Worm (Caenorhabditis elegans) whole organism, L4 larva: ENCODE results near the gene hcp-2.

Source experiments
- D1046.2 ChIP-seq: fragments of 200-800 bp; sonication (Bioruptor generic); IDR thresholded peaks from 2 replicates; pipeline ENCODE4 v1.3.6; 2022; ENCODE audit warnings: missing genetic modification characterization, missing compliant biosample characterization
- F49E8.2 ChIP-seq: sonication (generic microtip); optimal IDR thresholded peaks from 2 replicates; lab custom pipeline; 2016; ENCODE audit warnings: missing compliant biosample characterization, mild to moderate bottlenecking, missing genetic modification characterization, borderline replicate concordance
- R02D3.7 ChIP-seq: fragments of 150-350 bp; sonication (generic microtip); optimal IDR thresholded peaks from 3 replicates; lab custom pipeline; 2014; ENCODE audit warnings: missing biosample characterization, missing genetic modification characterization
- T26A8.4 ChIP-seq: fragments of 200-800 bp; sonication (Bioruptor generic); IDR thresholded peaks from 2 replicates; pipeline ENCODE4 v1.3.6; 2022; ENCODE audit warnings: missing genetic modification characterization, missing compliant biosample characterization
- aly-2 ChIP-seq: sonication (generic microtip); optimal IDR thresholded peaks from 2 replicates; lab custom pipeline; 2018; ENCODE audit warnings: missing biosample characterization, missing genetic modification characterization
- arid-1 ChIP-seq: fragments of 200-800 bp; sonication (Bioruptor generic); conservative IDR thresholded peaks from 2 replicates; pipeline ENCODE4 v1.3.6; 2022; ENCODE audit warnings: missing genetic modification reagents, missing genetic modification characterization, missing compliant biosample characterization
- ceh-32 ChIP-seq: sonication (generic microtip); optimal IDR thresholded peaks from 2 replicates; lab custom pipeline; 2016; ENCODE audit warnings: mild to moderate bottlenecking, missing genetic modification characterization, missing compliant biosample characterization; ENCODE audit not compliant: poor library complexity
- ceh-44 ChIP-seq: fragments of 200-800 bp; sonication (Bioruptor generic); IDR thresholded peaks from 2 replicates; pipeline ENCODE4 v1.3.6; 2022; ENCODE audit warnings: missing genetic modification reagents, missing genetic modification characterization, missing compliant biosample characterization
- cey-2 ChIP-seq: sonication (generic microtip); optimal IDR thresholded peaks from 3 replicates; lab custom pipeline; 2017; ENCODE audit warnings: missing genetic modification characterization, mild to moderate bottlenecking, missing compliant biosample characterization, antibody characterized with exemption, borderline replicate concordance; ENCODE audit not compliant: insufficient read depth
- ctbp-1 ChIP-seq: fragments of 200-800 bp; sonication (Bioruptor generic); IDR thresholded peaks from 2 replicates; pipeline ENCODE4 v1.3.6; 2022; ENCODE audit warnings: missing genetic modification reagents, missing genetic modification characterization, missing compliant biosample characterization
- daf-16 ChIP-seq, 3 experiments: sonication (generic microtip); optimal IDR thresholded peaks; 2 replicates each; lab custom pipeline; 2016 to 2017; ENCODE audit warnings: missing genetic modification characterization in 3 of 3, missing genetic modification reagents in 3 of 3, mild to moderate bottlenecking in 2 of 3, missing compliant biosample characterization in 2 of 3, missing biosample characterization in 1 of 3, moderate library complexity in 1 of 3
- dmd-9 ChIP-seq: fragments of 200-800 bp; sonication (Bioruptor generic); IDR thresholded peaks from 2 replicates; pipeline ENCODE4 v1.3.6; 2022; ENCODE audit warnings: missing genetic modification reagents, missing genetic modification characterization, missing compliant biosample characterization
- egl-43 ChIP-seq: fragments of 200-800 bp; sonication (Bioruptor generic); IDR thresholded peaks from 2 replicates; pipeline ENCODE4 v1.3.6; 2022; ENCODE audit warnings: missing genetic modification reagents, missing genetic modification characterization, missing compliant biosample characterization
- fkh-10 ChIP-seq: fragments of 150-350 bp; optimal IDR thresholded peaks from 2 replicates; lab custom pipeline; 2014; ENCODE audit warnings: missing biosample characterization, missing genetic modification reagents, missing genetic modification characterization
- hmg-1.1 ChIP-seq: fragments of 200-800 bp; sonication (Bioruptor generic); IDR thresholded peaks from 2 replicates; pipeline ENCODE4 v1.3.6; 2022; ENCODE audit warnings: missing genetic modification reagents, missing genetic modification characterization, missing compliant biosample characterization
- lsy-2 ChIP-seq, 2 experiments: fragments of 150-350 bp in 1 of 2; sonication (generic microtip) in 1 of 2; optimal IDR thresholded peaks; 2 replicates each; lab custom pipeline; 2014 to 2017; ENCODE audit warnings: missing biosample characterization in 2 of 2, missing genetic modification characterization in 2 of 2
- madf-5 ChIP-seq, 2 experiments: fragments of 200-800 bp; sonication (Bioruptor generic); IDR thresholded peaks; 2 replicates each; pipeline ENCODE4 v1.3.6; 2022; ENCODE audit warnings: missing compliant biosample characterization in 2 of 2, missing genetic modification characterization in 2 of 2
- mdt-29 ChIP-seq: fragments of 200-800 bp; sonication (Bioruptor generic); IDR thresholded peaks from 2 replicates; pipeline ENCODE4 v1.3.6; 2022; ENCODE audit warnings: missing genetic modification reagents, missing genetic modification characterization, missing compliant biosample characterization
- mxl-2 ChIP-seq: fragments of 200-800 bp; sonication (Bioruptor generic); conservative IDR thresholded peaks from 2 replicates; pipeline ENCODE4 v1.3.6; 2022; ENCODE audit warnings: missing genetic modification reagents, missing genetic modification characterization, missing compliant biosample characterization
- nhr-10 ChIP-seq: fragments of 150-350 bp; optimal IDR thresholded peaks from 2 replicates; lab custom pipeline; 2014; ENCODE audit warnings: missing biosample characterization, missing genetic modification characterization
- nhr-11 ChIP-seq: fragments of 150-350 bp; optimal IDR thresholded peaks from 2 replicates; lab custom pipeline; 2014; ENCODE audit warnings: missing biosample characterization, missing genetic modification characterization
- nhr-237 ChIP-seq: sonication (generic microtip); optimal IDR thresholded peaks from 2 replicates; lab custom pipeline; 2017; ENCODE audit warnings: missing biosample characterization, missing genetic modification characterization
- nhr-25 ChIP-seq: sonication (generic microtip); optimal IDR thresholded peaks from 2 replicates; lab custom pipeline; 2017; ENCODE audit warnings: missing genetic modification characterization, mild to moderate bottlenecking, missing compliant biosample characterization, antibody characterized with exemption, moderate library complexity, borderline replicate concordance; ENCODE audit not compliant: insufficient read depth
- nhr-48 ChIP-seq: sonication (generic microtip); optimal IDR thresholded peaks from 2 replicates; lab custom pipeline; 2016; ENCODE audit warnings: mild to moderate bottlenecking, missing genetic modification characterization, missing compliant biosample characterization
- nhr-6 ChIP-seq: fragments of 150-350 bp; optimal IDR thresholded peaks from 2 replicates; lab custom pipeline; 2014; ENCODE audit warnings: missing biosample characterization, missing genetic modification characterization
- nhr-77 ChIP-seq: fragments of 150-350 bp; optimal IDR thresholded peaks from 2 replicates; lab custom pipeline; 2014; ENCODE audit warnings: missing biosample characterization, missing genetic modification characterization
- php-3 ChIP-seq: fragments of 200-800 bp; sonication (Bioruptor generic); IDR thresholded peaks from 2 replicates; pipeline ENCODE4 v1.3.6; 2022; ENCODE audit warnings: missing genetic modification reagents, missing genetic modification characterization, missing compliant biosample characterization
- saeg-2 ChIP-seq: fragments of 200-800 bp; sonication (Bioruptor generic); IDR thresholded peaks from 2 replicates; pipeline ENCODE4 v1.3.6; 2022; ENCODE audit warnings: missing genetic modification reagents, missing genetic modification characterization, missing compliant biosample characterization
- set-16 ChIP-seq: fragments of 200-800 bp; sonication (Bioruptor generic); IDR thresholded peaks from 2 replicates; pipeline ENCODE4 v1.3.6; 2022; ENCODE audit warnings: missing genetic modification reagents, missing genetic modification characterization, missing compliant biosample characterization
- snpc-1.2 ChIP-seq: fragments of 200-800 bp; sonication (Bioruptor generic); IDR thresholded peaks from 2 replicates; pipeline ENCODE4 v1.3.6; 2022; ENCODE audit warnings: missing genetic modification reagents, missing genetic modification characterization, missing compliant biosample characterization
- spr-1 ChIP-seq: sonication (generic microtip); optimal IDR thresholded peaks from 2 replicates; lab custom pipeline; 2016; ENCODE audit warnings: mild to moderate bottlenecking, missing genetic modification characterization, missing compliant biosample characterization
- unc-39 ChIP-seq: sonication (generic microtip); optimal IDR thresholded peaks from 2 replicates; lab custom pipeline; 2017; ENCODE audit warnings: missing biosample characterization, missing genetic modification characterization
- vab-7 ChIP-seq: fragments of 200-800 bp; sonication (Bioruptor generic); IDR thresholded peaks from 2 replicates; pipeline ENCODE4 v1.3.6; 2022; ENCODE audit warnings: missing genetic modification reagents, missing genetic modification characterization, missing compliant biosample characterization
- zip-2 ChIP-seq: fragments of 150-350 bp; optimal IDR thresholded peaks from 2 replicates; lab custom pipeline; 2014; ENCODE audit warnings: missing biosample characterization, missing genetic modification characterization

hcp-2 gene

DNA sequence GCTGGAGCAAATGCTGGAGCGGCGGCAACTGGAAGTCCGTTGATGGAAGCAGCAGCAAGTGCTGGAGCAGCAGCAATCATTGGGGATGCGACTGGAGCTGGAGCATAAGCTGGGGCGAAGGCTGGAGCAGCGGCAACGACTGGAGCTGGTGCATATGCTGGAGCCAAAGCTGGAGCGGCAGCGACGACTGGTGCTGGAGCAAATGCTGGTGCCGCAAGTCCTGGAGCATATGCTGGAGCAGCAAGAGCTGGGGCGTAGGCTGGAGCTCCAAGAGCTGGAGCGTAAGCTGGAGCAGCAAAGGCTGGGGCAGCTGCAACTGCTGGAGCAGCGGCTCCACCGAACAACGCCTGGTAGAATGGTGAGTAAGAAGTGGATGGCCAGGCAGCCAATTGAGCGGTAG lies 27.2 kb upstream of the hcp-2 start:
- TF ChIP-seq D1046.2 (GFP tag; lab: Robert Waterston, UW) = no peak
- no peak for TF ChIP-seq dmd-9 (GFP tag; lab: Robert Waterston, UW)
- TF ChIP-seq set-16 (GFP tag; lab: Robert Waterston, UW) = peak; percentile 96
- peak; percentile 74 for TF ChIP-seq egl-43 (GFP tag; lab: Robert Waterston, UW)
- TF ChIP-seq vab-7 (GFP tag; lab: Robert Waterston, UW) = 0 out of 2 replicates have a peak, but pooled peaks have one; percentile 17
- TF ChIP-seq mdt-29 = no peak
- no peak for TF ChIP-seq nhr-10

DNA sequence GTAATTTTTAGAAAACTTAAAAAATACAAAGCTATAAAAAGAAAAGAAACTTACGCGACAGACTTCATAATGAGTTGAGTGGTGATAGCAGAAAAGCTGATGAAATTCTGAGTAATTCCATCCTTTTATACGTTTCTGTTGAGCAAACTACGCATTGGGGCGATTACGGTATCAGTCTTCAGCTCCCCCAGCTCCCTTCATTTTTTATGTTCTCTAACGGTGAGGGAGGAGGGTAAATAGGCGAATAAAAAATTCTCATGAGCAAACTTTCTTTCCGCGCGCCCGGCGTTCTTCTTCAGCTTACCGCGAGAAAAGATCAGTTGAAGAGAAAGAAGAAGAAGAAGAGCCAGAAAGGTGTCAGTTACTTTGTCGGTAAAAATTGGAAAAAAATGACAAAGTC lies 26.7 kb upstream of the hcp-2 start, which contains the start of gene idpc-7:
Gene idpc-7 (minus strand): TSS at position 101 of the 400 bp plus-strand sequence.
- TF ChIP-seq snpc-1.2 = no peak
- no peak for TF ChIP-seq dmd-9 (GFP tag; lab: Robert Waterston, UW)
- TF ChIP-seq aly-2 = no peak
- no peak for TF ChIP-seq nhr-77
- no peak for TF ChIP-seq T26A8.4 (GFP tag; lab: Robert Waterston, UW)
- TF ChIP-seq nhr-11 (tag; lab: Kevin White, UChicago) = no peak
- TF ChIP-seq ctbp-1 (GFP tag; lab: Robert Waterston, UW) = no peak
- TF ChIP-seq nhr-48 (tag; lab: Kevin White, UChicago) = no peak
- TF ChIP-seq nhr-25 = no peak
- TF ChIP-seq daf-16 (GFP tag; optimal IDR thresholded peaks at IDR 0.05; lab: Kevin White, UChicago) = no peak
- TF ChIP-seq daf-16 (tag; optimal IDR thresholded peaks at IDR 0.05; lab: Kevin White, UChicago) = no peak
- TF ChIP-seq zip-2 = no peak

ce11 chrV:9619850-9620249 lies 25.8 kb upstream of the hcp-2 start, which contains the start of gene idpc-6:
idpc-6 (plus strand) TSS chrV:9620150.
- no peak for TF ChIP-seq lsy-2 (tag; optimal IDR thresholded peaks at IDR 0.05; lab: Kevin White, UChicago)
- no peak for TF ChIP-seq nhr-6
- TF ChIP-seq unc-39 (tag; lab: Kevin White, UChicago) = no peak
- no peak for TF ChIP-seq mxl-2 (GFP tag; lab: Robert Waterston, UW)
- TF ChIP-seq hmg-1.1 (GFP tag; lab: Robert Waterston, UW) = no peak
- TF ChIP-seq ceh-44 (GFP tag; lab: Robert Waterston, UW) = no peak
- TF ChIP-seq nhr-237 (tag; lab: Kevin White, UChicago) = no peak
- TF ChIP-seq spr-1 (tag; lab: Kevin White, UChicago) = no peak
- no peak for TF ChIP-seq ceh-32
- TF ChIP-seq snpc-1.2 = no peak
- no peak for TF ChIP-seq nhr-25
- no peak for TF ChIP-seq fkh-10 (GFP tag; lab: Kevin White, UChicago)
- TF ChIP-seq R02D3.7 (tag; lab: Kevin White, UChicago) = no peak
- TF ChIP-seq F49E8.2 = no peak
- TF ChIP-seq arid-1 = no peak

DNA sequence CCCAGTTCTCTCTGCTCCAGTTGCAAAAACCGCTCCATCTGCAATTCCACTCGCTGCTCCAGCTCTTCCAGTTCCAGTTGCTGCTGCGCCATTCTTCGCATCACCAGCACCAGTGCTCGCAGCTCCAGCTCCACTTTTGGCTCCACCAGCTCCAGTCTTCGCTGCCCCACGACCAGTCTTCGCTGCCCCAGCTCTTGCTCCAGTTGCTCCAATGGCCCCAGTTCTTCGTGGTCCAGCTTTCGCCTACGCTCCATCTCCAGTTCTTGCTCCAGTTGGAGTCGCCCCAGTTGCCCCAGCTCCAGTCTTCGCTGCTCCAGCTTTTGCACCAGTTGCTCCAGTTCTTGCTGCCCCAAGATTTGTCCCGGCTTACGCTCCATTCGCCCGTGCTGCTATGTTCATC lies 25.2 kb upstream of the hcp-2 start:
- TF ChIP-seq madf-5 (GFP tag; IDR thresholded peaks at IDR 0.05; lab: Robert Waterston, UW) (0 out of 4 replicates have a peak, but pooled peaks of 1 of the 2 experiments have one; percentile 32), ctbp-1 (GFP tag; lab: Robert Waterston, UW) (no peak), saeg-2 (GFP tag; lab: Robert Waterston, UW) (0 out of 2 replicates have a peak, but pooled peaks have one; percentile 39), set-16 (GFP tag; lab: Robert Waterston, UW) (peak; percentile 95), php-3 (0 out of 2 replicates have a peak, but pooled peaks have one; percentile 19), cey-2 (no peak), egl-43 (GFP tag; lab: Robert Waterston, UW) (peak; percentile 52; the same call in 1 of the 2 replicates), arid-1 (no peak)
